Worm (Caenorhabditis elegans) whole organism, L2 larva: ENCODE data around the gene gpx-5.

Experiments used
- C34F6.9 ChIP-seq: fragments of 150-350 bp; optimal IDR thresholded peaks from 2 replicates; lab custom pipeline; 2014; ENCODE audit warnings: missing biosample characterization, missing genetic modification characterization
- F13H6.1 ChIP-seq: sonication (generic microtip); optimal IDR thresholded peaks from 2 replicates; lab custom pipeline; 2016; ENCODE audit warnings: missing genetic modification characterization, missing compliant biosample characterization
- R02D3.7 ChIP-seq: fragments of 150-350 bp; optimal IDR thresholded peaks from 2 replicates; lab custom pipeline; 2014; ENCODE audit warnings: missing biosample characterization, missing genetic modification characterization
- Y55F3AM.14 ChIP-seq: fragments of 200-800 bp; sonication (Bioruptor generic); optimal IDR thresholded peaks from 2 replicates; lab custom pipeline; 2018; ENCODE audit warnings: mild to moderate bottlenecking, missing genetic modification characterization, missing compliant biosample characterization
- ZK546.5 ChIP-seq: sonication (generic microtip); optimal IDR thresholded peaks from 2 replicates; lab custom pipeline; 2017; ENCODE audit warnings: missing biosample characterization, missing genetic modification characterization
- alr-1 ChIP-seq: fragments of 150-350 bp; optimal IDR thresholded peaks from 2 replicates; lab custom pipeline; 2014; ENCODE audit warnings: missing biosample characterization, missing genetic modification characterization
- blmp-1 ChIP-seq: sonication (generic microtip); optimal IDR thresholded peaks from 2 replicates; lab custom pipeline; 2017; ENCODE audit warnings: missing genetic modification characterization, mild to moderate bottlenecking, missing compliant biosample characterization, antibody characterized with exemption, moderate library complexity; ENCODE audit not compliant: insufficient read depth
- ceh-82 ChIP-seq: fragments of 150-350 bp; optimal IDR thresholded peaks from 2 replicates; lab custom pipeline; 2014; ENCODE audit warnings: missing biosample characterization, missing genetic modification characterization
- crh-2 ChIP-seq: sonication (generic microtip); optimal IDR thresholded peaks from 2 replicates; lab custom pipeline; 2017; ENCODE audit warnings: missing biosample characterization, missing genetic modification characterization
- dmd-4 ChIP-seq: sonication (generic microtip); optimal IDR thresholded peaks from 2 replicates; lab custom pipeline; 2017; ENCODE audit warnings: missing biosample characterization, missing genetic modification characterization
- egl-27 ChIP-seq: sonication (generic microtip); optimal IDR thresholded peaks from 3 replicates; lab custom pipeline; 2017; ENCODE audit warnings: missing biosample characterization, missing genetic modification reagents, missing genetic modification characterization
- elt-1 ChIP-seq: fragments of 150-350 bp; optimal IDR thresholded peaks from 2 replicates; lab custom pipeline; 2014; ENCODE audit warnings: missing biosample characterization, missing genetic modification characterization
- elt-3 ChIP-seq: sonication (generic microtip); optimal IDR thresholded peaks from 2 replicates; lab custom pipeline; 2017; ENCODE audit warnings: missing biosample characterization, missing genetic modification characterization
- fos-1 ChIP-seq: fragments of 150-350 bp; optimal IDR thresholded peaks from 2 replicates; lab custom pipeline; 2014; ENCODE audit warnings: missing biosample characterization, missing genetic modification characterization
- gmeb-1 ChIP-seq: fragments of 150-350 bp; optimal IDR thresholded peaks from 2 replicates; lab custom pipeline; 2014; ENCODE audit warnings: missing biosample characterization, missing genetic modification characterization
- lin-11 ChIP-seq: fragments of 150-350 bp; sonication (generic microtip); optimal IDR thresholded peaks from 2 replicates; lab custom pipeline; 2014; ENCODE audit warnings: missing biosample characterization, missing genetic modification characterization, inconsistent platforms, mixed read lengths
- lin-39 ChIP-seq: fragments of 150-350 bp; optimal IDR thresholded peaks from 2 replicates; lab custom pipeline; 2014; ENCODE audit warnings: missing biosample characterization, missing genetic modification reagents, missing genetic modification characterization
- lsy-2 ChIP-seq, 2 experiments: fragments of 150-350 bp in 1 of 2; sonication (generic microtip) in 1 of 2; optimal IDR thresholded peaks; 2 replicates each; lab custom pipeline; 2014 to 2017; ENCODE audit warnings: missing biosample characterization in 2 of 2, missing genetic modification characterization in 2 of 2
- mbf-1 ChIP-seq: sonication (generic microtip); optimal IDR thresholded peaks from 2 replicates; lab custom pipeline; 2017; ENCODE audit warnings: missing biosample characterization, missing genetic modification characterization
- mdl-1 ChIP-seq, 2 experiments: fragments of 150-350 bp in 1 of 2; sonication (generic microtip) in 1 of 2; optimal IDR thresholded peaks; 2 replicates each; lab custom pipeline; 2017; ENCODE audit warnings: missing biosample characterization in 2 of 2, missing genetic modification characterization in 2 of 2
- nhr-10 ChIP-seq: sonication (generic microtip); optimal IDR thresholded peaks from 2 replicates; lab custom pipeline; 2017; ENCODE audit warnings: missing biosample characterization, missing genetic modification characterization
- nhr-11 ChIP-seq: fragments of 150-350 bp; optimal IDR thresholded peaks from 2 replicates; lab custom pipeline; 2014; ENCODE audit warnings: missing biosample characterization, missing genetic modification characterization
- nhr-12 ChIP-seq: fragments of 150-350 bp; optimal IDR thresholded peaks from 2 replicates; lab custom pipeline; 2014; ENCODE audit warnings: missing biosample characterization, missing genetic modification characterization
- nhr-129 ChIP-seq: fragments of 150-350 bp; optimal IDR thresholded peaks from 2 replicates; lab custom pipeline; 2014; ENCODE audit warnings: missing biosample characterization, missing genetic modification characterization
- nhr-21 ChIP-seq: fragments of 150-350 bp; optimal IDR thresholded peaks from 2 replicates; lab custom pipeline; 2014; ENCODE audit warnings: missing biosample characterization, missing genetic modification characterization
- nhr-23 ChIP-seq: fragments of 150-350 bp; optimal IDR thresholded peaks from 2 replicates; lab custom pipeline; 2014; ENCODE audit warnings: missing biosample characterization, missing genetic modification reagents, missing genetic modification characterization
- nhr-237 ChIP-seq: fragments of 150-350 bp; optimal IDR thresholded peaks from 2 replicates; lab custom pipeline; 2014; ENCODE audit warnings: missing biosample characterization, missing genetic modification characterization
- nhr-25 ChIP-seq: fragments of 150-350 bp; sonication (generic microtip); optimal IDR thresholded peaks from 3 replicates; lab custom pipeline; 2014; ENCODE audit warnings: missing biosample characterization, missing genetic modification characterization
- nhr-6 ChIP-seq: fragments of 150-350 bp; optimal IDR thresholded peaks from 2 replicates; lab custom pipeline; 2014; ENCODE audit warnings: missing biosample characterization, missing genetic modification characterization
- nhr-77 ChIP-seq: fragments of 150-350 bp; optimal IDR thresholded peaks from 2 replicates; lab custom pipeline; 2014; ENCODE audit warnings: missing biosample characterization, missing genetic modification characterization
- peb-1 ChIP-seq: fragments of 150-350 bp; optimal IDR thresholded peaks from 2 replicates; lab custom pipeline; 2014; ENCODE audit warnings: missing biosample characterization, missing genetic modification characterization
- sem-4 ChIP-seq: fragments of 150-350 bp; optimal IDR thresholded peaks from 2 replicates; lab custom pipeline; 2014; ENCODE audit warnings: missing biosample characterization, missing genetic modification reagents, missing genetic modification characterization
- skn-1 ChIP-seq: sonication (generic microtip); optimal IDR thresholded peaks from 2 replicates; lab custom pipeline; 2017; ENCODE audit warnings: missing biosample characterization, missing genetic modification characterization
- sma-3 ChIP-seq: sonication (generic microtip); optimal IDR thresholded peaks from 2 replicates; lab custom pipeline; 2016; ENCODE audit warnings: missing genetic modification reagents, missing genetic modification characterization, missing compliant biosample characterization
- sma-9 ChIP-seq, 2 experiments: fragments of 150-350 bp in 1 of 2; sonication (generic microtip) in 1 of 2; optimal IDR thresholded peaks; 2 replicates each; lab custom pipeline; 2014 to 2016; ENCODE audit warnings: missing genetic modification characterization in 2 of 2, mild to moderate bottlenecking in 1 of 2, missing biosample characterization in 1 of 2, missing compliant biosample characterization in 1 of 2, missing genetic modification reagents in 1 of 2, moderate library complexity in 1 of 2
- snpc-4 ChIP-seq: fragments of 150-350 bp; optimal IDR thresholded peaks from 2 replicates; lab custom pipeline; 2014; ENCODE audit warnings: missing biosample characterization, missing genetic modification characterization
- unc-55 ChIP-seq: fragments of 150-350 bp; sonication (generic microtip); optimal IDR thresholded peaks from 3 replicates; lab custom pipeline; 2014; ENCODE audit warnings: missing biosample characterization, missing genetic modification reagents, missing genetic modification characterization
- unc-62 ChIP-seq: fragments of 150-350 bp; optimal IDR thresholded peaks from 2 replicates; lab custom pipeline; 2014; ENCODE audit warnings: missing biosample characterization, missing genetic modification reagents, missing genetic modification characterization
- zag-1 ChIP-seq: fragments of 150-350 bp; optimal IDR thresholded peaks from 2 replicates; lab custom pipeline; 2014; ENCODE audit warnings: missing biosample characterization, missing genetic modification characterization
- ztf-1 ChIP-seq: fragments of 200-800 bp; sonication (Bioruptor generic); conservative IDR thresholded peaks from 2 replicates; pipeline ENCODE4 v1.3.6; 2022; ENCODE audit warnings: missing genetic modification characterization, missing compliant biosample characterization
- ztf-4 ChIP-seq: fragments of 150-350 bp; optimal IDR thresholded peaks from 2 replicates; lab custom pipeline; 2014; ENCODE audit warnings: missing biosample characterization, missing genetic modification characterization

The gpx-5 gene

ce11 chrX:9553095-9553494 is 31.4 kb upstream of the gpx-5 start:
- TF ChIP-seq nhr-10 (tag; lab: Kevin White, UChicago) = no peak
- TF ChIP-seq gmeb-1 (tag; lab: Kevin White, UChicago) = peak; percentile 11
- TF ChIP-seq fos-1 = peak; percentile 96
- no peak for TF ChIP-seq nhr-21 (tag; lab: Kevin White, UChicago)
- TF ChIP-seq lsy-2 (tag; optimal IDR thresholded peaks at IDR 0.05; lab: Kevin White, UChicago) = no peak
- TF ChIP-seq sma-3 (GFP tag; lab: Kevin White, UChicago) = peak; percentile 71
- no peak for TF ChIP-seq mbf-1 (tag; lab: Kevin White, UChicago)
- TF ChIP-seq sem-4 = peak; percentile 34
- peak; percentile 82 for TF ChIP-seq sma-9 (GFP tag; optimal IDR thresholded peaks at IDR 0.05; lab: Kevin White, UChicago)
- no peak for TF ChIP-seq sma-9 (tag; optimal IDR thresholded peaks at IDR 0.05; lab: Kevin White, UChicago)
- no peak for TF ChIP-seq nhr-11
- TF ChIP-seq nhr-12 (tag; lab: Kevin White, UChicago) = no peak
- TF ChIP-seq lin-39 (tag; lab: Kevin White, UChicago) = no peak
- peak; percentile 66 for TF ChIP-seq nhr-129
- TF ChIP-seq nhr-77 (tag; lab: Kevin White, UChicago) = no peak
- no peak for TF ChIP-seq ztf-1 (GFP tag; lab: Robert Waterston, UW)
- TF ChIP-seq Y55F3AM.14 (GFP tag; lab: Kevin White, UChicago) = peak; percentile 35
- TF ChIP-seq lin-11 = no peak
- TF ChIP-seq nhr-23 (tag; lab: Kevin White, UChicago) = no peak
- peak; percentile 63 for TF ChIP-seq crh-2 (tag; lab: Kevin White, UChicago)
- TF ChIP-seq egl-27 (tag; lab: Kevin White, UChicago) = peak; percentile 25
- TF ChIP-seq blmp-1 (tag; lab: Kevin White, UChicago) = peak; percentile 92
- no peak for TF ChIP-seq nhr-237 (tag; lab: Kevin White, UChicago)
- TF ChIP-seq ZK546.5 (tag; lab: Kevin White, UChicago) = no peak
- TF ChIP-seq zag-1 (tag; lab: Kevin White, UChicago) = no peak
- TF ChIP-seq peb-1 (tag; lab: Kevin White, UChicago) = no peak
- TF ChIP-seq dmd-4 = no peak
- TF ChIP-seq C34F6.9 (tag; lab: Kevin White, UChicago) = peak; percentile 22
- TF ChIP-seq unc-55 (GFP tag; lab: Kevin White, UChicago) = no peak
- peak in 1 of 2 experiments; percentile 27 for TF ChIP-seq mdl-1 (tag; optimal IDR thresholded peaks at IDR 0.05; lab: Kevin White, UChicago)
- peak; percentile 0 for TF ChIP-seq nhr-6
- TF ChIP-seq ceh-82 = no peak
- peak; percentile 83 for TF ChIP-seq nhr-25 (tag; lab: Kevin White, UChicago)
- TF ChIP-seq alr-1 (tag; lab: Kevin White, UChicago) = no peak
- no peak for TF ChIP-seq skn-1 (tag; lab: Kevin White, UChicago)
- no peak for TF ChIP-seq ztf-4 (tag; lab: Kevin White, UChicago)
- peak; percentile 3 for TF ChIP-seq F13H6.1 (tag; lab: Kevin White, UChicago)
- TF ChIP-seq R02D3.7 (tag; lab: Kevin White, UChicago) = no peak
- no peak for TF ChIP-seq snpc-4 (tag; lab: Kevin White, UChicago)
- no peak for TF ChIP-seq unc-62 (GFP tag; lab: Kevin White, UChicago)

ce11 chrX:9555238-9555637 is 29.2 kb upstream of the gpx-5 start:
- no peak for TF ChIP-seq fos-1

- TF ChIP-seq nhr-6 = no peak
- no peak for TF ChIP-seq sma-9 (GFP tag; optimal IDR thresholded peaks at IDR 0.05; lab: Kevin White, UChicago)
- TF ChIP-seq sma-9 (tag; optimal IDR thresholded peaks at IDR 0.05; lab: Kevin White, UChicago) = no peak
- no peak for TF ChIP-seq elt-3
- TF ChIP-seq nhr-10 (tag; lab: Kevin White, UChicago) = no peak
- TF ChIP-seq elt-1 (tag; lab: Kevin White, UChicago) = no peak
- TF ChIP-seq sem-4 = no peak
- no peak for TF ChIP-seq skn-1 (tag; lab: Kevin White, UChicago)
- no peak for TF ChIP-seq gmeb-1 (tag; lab: Kevin White, UChicago)
Measured at ce11 chrX:9556038-9556437, 28.4 kb upstream of the gpx-5 start.
